Fruit fly (Drosophila melanogaster) whole organism, adult: ENCODE results near the gene Vha68-1.

ENCODE experiments used
- CG11617 ChIP-seq: fragments of 200-800 bp; sonication (Bioruptor generic); optimal IDR thresholded peaks from 2 replicates; lab custom pipeline; 2017; ENCODE audit warnings: mild to moderate bottlenecking, missing biosample characterization, missing genetic modification reagents, missing genetic modification characterization
- CG12768 ChIP-seq: fragments of 200-800 bp; sonication (Bioruptor generic); optimal IDR thresholded peaks from 2 replicates; lab custom pipeline; 2017; ENCODE audit warnings: missing biosample characterization, missing genetic modification characterization, mild to moderate bottlenecking, moderate library complexity, missing genetic modification reagents
- CG14711 ChIP-seq: fragments of 200-800 bp; sonication (Bioruptor generic); optimal IDR thresholded peaks from 2 replicates; lab custom pipeline; 2018; ENCODE audit warnings: missing biosample characterization, mild to moderate bottlenecking, missing genetic modification characterization, moderate library complexity
- CG1620 ChIP-seq: fragments of 200-800 bp; sonication (Bioruptor generic); optimal IDR thresholded peaks from 2 replicates; lab custom pipeline; 2016; ENCODE audit warnings: missing biosample characterization, missing genetic modification characterization
- CG33017 ChIP-seq: fragments of 200-800 bp; sonication (Bioruptor generic); optimal IDR thresholded peaks from 2 replicates; lab custom pipeline; 2018; ENCODE audit warnings: missing biosample characterization, mild to moderate bottlenecking, missing genetic modification characterization, moderate library complexity
- CG5204 ChIP-seq: fragments of 200-800 bp; sonication (Bioruptor generic); optimal IDR thresholded peaks from 2 replicates; lab custom pipeline; 2016; ENCODE audit warnings: missing biosample characterization, missing genetic modification characterization
- CG7045 ChIP-seq: fragments of 200-800 bp; sonication (Bioruptor generic); optimal IDR thresholded peaks from 2 replicates; lab custom pipeline; 2017; ENCODE audit warnings: missing biosample characterization, mild to moderate bottlenecking, missing genetic modification characterization
- CG7101 ChIP-seq: fragments of 200-800 bp; sonication (Bioruptor generic); optimal IDR thresholded peaks from 2 replicates; lab custom pipeline; 2018; ENCODE audit warnings: missing biosample characterization, mild to moderate bottlenecking, missing genetic modification characterization, moderate library complexity
- Clk ChIP-seq: fragments of 200-800 bp; sonication (Bioruptor generic); optimal IDR thresholded peaks from 2 replicates; lab custom pipeline; 2017; ENCODE audit warnings: missing biosample characterization, missing genetic modification characterization
- Crg-1 ChIP-seq: fragments of 200-800 bp; sonication (Bioruptor generic); optimal IDR thresholded peaks from 2 replicates; lab custom pipeline; 2016; ENCODE audit warnings: missing biosample characterization, missing genetic modification characterization
- Hr96 ChIP-seq: fragments of 200-800 bp; sonication (Bioruptor generic); optimal IDR thresholded peaks from 2 replicates; lab custom pipeline; 2016; ENCODE audit warnings: missing biosample characterization, missing genetic modification characterization
- Mnt ChIP-seq: fragments of 200-800 bp; sonication (Bioruptor generic); optimal IDR thresholded peaks from 2 replicates; lab custom pipeline; 2016; ENCODE audit warnings: missing biosample characterization, mild to moderate bottlenecking, missing genetic modification characterization
- bab1 ChIP-seq: fragments of 200-800 bp; sonication (Bioruptor generic); optimal IDR thresholded peaks from 3 replicates; lab custom pipeline; 2019; ENCODE audit warnings: missing biosample characterization, mild to moderate bottlenecking, missing genetic modification characterization, moderate library complexity
- cic ChIP-seq: fragments of 200-800 bp; sonication (Bioruptor generic); optimal IDR thresholded peaks from 2 replicates; lab custom pipeline; 2017; ENCODE audit warnings: missing biosample characterization, mild to moderate bottlenecking, missing genetic modification characterization, moderate library complexity
- cnc ChIP-seq, 2 experiments: fragments of >200 bp; optimal IDR thresholded peaks; 2 replicates each; lab custom pipeline; 2017
- kay ChIP-seq: fragments of 200-800 bp; sonication (Bioruptor generic); peaks from one replicate; lab custom pipeline; 2016; ENCODE audit warnings: missing biosample characterization, missing genetic modification characterization, borderline replicate concordance
- ovo ChIP-seq: fragments of 200-800 bp; sonication (Bioruptor generic); optimal IDR thresholded peaks from 2 replicates; lab custom pipeline; 2016; ENCODE audit warnings: missing biosample characterization, missing genetic modification characterization
- pad ChIP-seq: fragments of 200-800 bp; sonication (Bioruptor generic); optimal IDR thresholded peaks from 3 replicates; lab custom pipeline; 2017; ENCODE audit warnings: missing biosample characterization, missing genetic modification characterization, mild to moderate bottlenecking, moderate library complexity, missing genetic modification reagents
- tj ChIP-seq: fragments of 200-800 bp; sonication (Bioruptor generic); optimal IDR thresholded peaks from 3 replicates; lab custom pipeline; 2017; ENCODE audit warnings: missing biosample characterization, mild to moderate bottlenecking, missing genetic modification characterization, moderate library complexity
- toe ChIP-seq: fragments of 200-800 bp; sonication (Bioruptor generic); optimal IDR thresholded peaks from 2 replicates; lab custom pipeline; 2016; ENCODE audit warnings: missing biosample characterization, missing genetic modification characterization

Vha68-1 gene

dm6 chr2L:13028923-13029322, 25.0 kb upstream of the Vha68-1 start:
- TF ChIP-seq CG33017 (tag; lab: Kevin White, UChicago) = no peak
- no peak for TF ChIP-seq cnc (optimal IDR thresholded peaks at IDR 0.05; lab: Kevin White, UChicago)
- no peak for TF ChIP-seq CG7101 (tag; lab: Kevin White, UChicago)
- TF ChIP-seq CG14711 = no peak
- TF ChIP-seq CG5204 (GFP tag; lab: Kevin White, UChicago) = no peak
- TF ChIP-seq CG7045 (GFP tag; lab: Kevin White, UChicago) = no peak
- no peak for TF ChIP-seq CG11617 (GFP tag; lab: Kevin White, UChicago)
- TF ChIP-seq CG12768 (GFP tag; lab: Kevin White, UChicago) = no peak
- TF ChIP-seq ovo = no peak
- TF ChIP-seq Crg-1 (GFP tag; lab: Kevin White, UChicago) = no peak
- no peak for TF ChIP-seq pad (GFP tag; lab: Kevin White, UChicago)
- no peak for TF ChIP-seq cic (GFP tag; lab: Kevin White, UChicago)

- TF ChIP-seq CG12768 (GFP tag; lab: Kevin White, UChicago) (no peak), CG1620 (GFP tag; lab: Kevin White, UChicago) (no peak), ovo (peak; percentile 23), tj (GFP tag; lab: Kevin White, UChicago) (no peak)
Observed at dm6 chr2L:13021020-13021781, 17.3 kb upstream of the Vha68-1 start, which contains the start of gene CG9933. CG9933 (minus strand) TSS chr2L:13021312.

- TF ChIP-seq CG12768 (GFP tag; lab: Kevin White, UChicago) (peak; percentile 51), bab1 (GFP tag; lab: Kevin White, UChicago) (peak; percentile 59), CG14711 (peak; percentile 18), CG33017 (tag; lab: Kevin White, UChicago) (peak; percentile 31), cnc (optimal IDR thresholded peaks at IDR 0.05; lab: Kevin White, UChicago) (no peak), CG11617 (GFP tag; lab: Kevin White, UChicago) (peak; percentile 43), Crg-1 (GFP tag; lab: Kevin White, UChicago) (peak; percentile 27), CG1620 (GFP tag; lab: Kevin White, UChicago) (peak; percentile 59), Hr96 (GFP tag; lab: Kevin White, UChicago) (no peak), cic (GFP tag; lab: Kevin White, UChicago) (peak; percentile 24), toe (GFP tag; lab: Kevin White, UChicago) (no peak), kay (GFP tag; lab: Kevin White, UChicago) (no peak), pad (GFP tag; lab: Kevin White, UChicago) (peak; percentile 32), CG5204 (GFP tag; lab: Kevin White, UChicago) (no peak), CG7101 (tag; lab: Kevin White, UChicago) (peak; percentile 70), ovo (no peak), CG7045 (GFP tag; lab: Kevin White, UChicago) (peak; percentile 17), Mnt (peak; percentile 61), Clk (GFP tag; lab: Kevin White, UChicago) (peak; percentile 21), tj (GFP tag; lab: Kevin White, UChicago) (no peak)
Observed at dm6 chr2L:13018992-13019484, 15.1 kb upstream of the Vha68-1 start, which contains the start of gene Ube4B. Ube4B (minus strand) TSS chr2L:13019434.

dm6 chr2L:13014038-13014790, 10.3 kb upstream of the Vha68-1 start:
- no peak for TF ChIP-seq pad (GFP tag; lab: Kevin White, UChicago)
- peak; percentile 10 for TF ChIP-seq cic (GFP tag; lab: Kevin White, UChicago)
- no peak for TF ChIP-seq ovo

- TF ChIP-seq tj (GFP tag; lab: Kevin White, UChicago) = no peak
- no peak for TF ChIP-seq toe (GFP tag; lab: Kevin White, UChicago)
- TF ChIP-seq CG7045 (GFP tag; lab: Kevin White, UChicago) = no peak
- TF ChIP-seq CG1620 (GFP tag; lab: Kevin White, UChicago) = no peak
- no peak for TF ChIP-seq CG12768 (GFP tag; lab: Kevin White, UChicago)
- no peak for TF ChIP-seq ovo
- no peak for TF ChIP-seq CG7101 (tag; lab: Kevin White, UChicago)
- no peak for TF ChIP-seq pad (GFP tag; lab: Kevin White, UChicago)
- no peak for TF ChIP-seq Mnt
Observed at dm6 chr2L:13005304-13005703, 1.4 kb upstream of the Vha68-1 start.

dm6 chr2L:13003659-13004058, 248 bp downstream of the Vha68-1 start:
- TF ChIP-seq CG12768 (GFP tag; lab: Kevin White, UChicago) (no peak), bab1 (GFP tag; lab: Kevin White, UChicago) (no peak), CG33017 (tag; lab: Kevin White, UChicago) (no peak), Clk (GFP tag; lab: Kevin White, UChicago) (no peak), cnc (optimal IDR thresholded peaks at IDR 0.05; lab: Kevin White, UChicago) (no peak), CG5204 (GFP tag; lab: Kevin White, UChicago) (no peak), CG1620 (GFP tag; lab: Kevin White, UChicago) (no peak), kay (GFP tag; lab: Kevin White, UChicago) (no peak), Hr96 (GFP tag; lab: Kevin White, UChicago) (no peak), Mnt (no peak), pad (GFP tag; lab: Kevin White, UChicago) (no peak), ovo (no peak), cic (GFP tag; lab: Kevin White, UChicago) (no peak)
